Fruit fly (Drosophila melanogaster) whole organism, embryonic: ENCODE data around the gene CG43249.

Source experiments
- CG11723 ChIP-seq: fragments of 200-800 bp; sonication (Bioruptor generic); optimal IDR thresholded peaks from 2 replicates; lab custom pipeline; 2017; ENCODE audit warnings: missing biosample characterization, mild to moderate bottlenecking, missing genetic modification characterization
- Dfd ChIP-seq, 2 experiments: fragments of >200 bp; optimal IDR thresholded peaks; 2 replicates each; lab custom pipeline; 2017; ENCODE audit warnings: missing biosample characterization in 2 of 2, missing genetic modification characterization in 2 of 2
- shn ChIP-seq: fragments of 200-800 bp; sonication (Bioruptor generic); optimal IDR thresholded peaks from 3 replicates; lab custom pipeline; 2016; ENCODE audit warnings: missing biosample characterization, missing genetic modification characterization

DNA sequence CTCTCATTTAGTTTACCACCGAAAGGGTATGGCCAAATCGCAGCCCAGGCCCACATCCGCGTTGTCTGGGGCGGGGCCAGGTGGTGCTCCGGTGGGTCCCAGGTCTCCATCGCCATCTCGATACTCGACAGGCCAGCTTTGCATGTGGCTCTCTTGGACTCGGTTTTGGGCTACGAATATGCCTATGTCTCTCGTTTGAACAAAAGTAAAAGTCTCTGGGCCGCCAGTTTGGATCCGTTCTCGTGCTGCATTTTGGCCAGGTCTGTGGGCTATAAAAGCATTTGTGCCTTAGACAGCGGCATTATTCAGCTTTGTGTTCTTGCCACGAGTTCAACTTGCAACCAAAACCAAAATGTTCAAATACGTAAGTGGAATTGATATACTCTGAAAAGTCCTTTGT is 26.9 kb upstream of the CG43249 start, which contains the start of gene CG13065:
- TF ChIP-seq CG11723 (no peak), Dfd (GFP tag; optimal IDR thresholded peaks at IDR 0.05; lab: Kevin White, UChicago) (no peak), shn (GFP tag; lab: Kevin White, UChicago) (no peak)
